Worm (Caenorhabditis elegans) whole organism, young adult: ENCODE results near the gene cbp-1.

ENCODE experiments used
- B0019.2 ChIP-seq: fragments of 200-800 bp; sonication (Bioruptor generic); conservative IDR thresholded peaks from 2 replicates; pipeline ENCODE4 v1.3.6; 2022; ENCODE audit warnings: missing genetic modification reagents, missing genetic modification characterization, missing compliant biosample characterization
- B0035.1 ChIP-seq: sonication (generic microtip); optimal IDR thresholded peaks from 2 replicates; lab custom pipeline; 2016; ENCODE audit warnings: missing genetic modification characterization, mild to moderate bottlenecking, missing compliant biosample characterization, missing genotype, missing genetic modification reagents
- B0336.3 ChIP-seq: fragments of 200-800 bp; sonication (Bioruptor generic); IDR thresholded peaks from 2 replicates; pipeline ENCODE4 v1.3.6; 2022; ENCODE audit warnings: missing genetic modification characterization, missing compliant biosample characterization
- C17E4.6 ChIP-seq: fragments of 200-800 bp; sonication (Bioruptor generic); IDR thresholded peaks from 2 replicates; pipeline ENCODE4 v1.3.6; 2022; ENCODE audit warnings: missing genetic modification reagents, missing genetic modification characterization, missing compliant biosample characterization
- D2030.7 ChIP-seq: fragments of 200-800 bp; sonication (Bioruptor generic); IDR thresholded peaks from 2 replicates; pipeline ENCODE4 v1.3.6; 2022; ENCODE audit warnings: missing genetic modification reagents, missing genetic modification characterization, missing compliant biosample characterization
- F23B12.7 ChIP-seq: sonication (generic microtip); optimal IDR thresholded peaks from 2 replicates; lab custom pipeline; 2017; ENCODE audit warnings: missing genetic modification characterization, mild to moderate bottlenecking, missing compliant biosample characterization, antibody characterized with exemption, moderate library complexity; ENCODE audit not compliant: insufficient read depth
- F49E8.2 ChIP-seq: sonication (generic microtip); optimal IDR thresholded peaks from 3 replicates; lab custom pipeline; 2017; ENCODE audit warnings: missing genetic modification characterization, mild to moderate bottlenecking, missing compliant biosample characterization, antibody characterized with exemption, moderate library complexity; ENCODE audit not compliant: insufficient read depth
- F55B11.4 ChIP-seq: sonication (generic microtip); optimal IDR thresholded peaks from 2 replicates; lab custom pipeline; 2016; ENCODE audit warnings: missing compliant biosample characterization, missing genetic modification characterization, borderline replicate concordance; ENCODE audit not compliant: insufficient read depth
- Y53F4B.3 ChIP-seq: fragments of 200-800 bp; sonication (Bioruptor generic); IDR thresholded peaks from 2 replicates; pipeline ENCODE4 v1.3.6; 2022; ENCODE audit warnings: missing genetic modification reagents, missing genetic modification characterization, missing compliant biosample characterization
- Y79H2A.3 ChIP-seq: fragments of 200-800 bp; sonication (Bioruptor generic); conservative IDR thresholded peaks from 2 replicates; pipeline ENCODE4 v1.3.6; 2022; ENCODE audit warnings: missing genetic modification reagents, missing genetic modification characterization, missing compliant biosample characterization
- Y95B8A.8 ChIP-seq: fragments of 200-800 bp; sonication (Bioruptor generic); IDR thresholded peaks from 2 replicates; pipeline ENCODE4 v1.3.6; 2022; ENCODE audit warnings: missing genetic modification reagents, missing genetic modification characterization, missing compliant biosample characterization
- akir-1 ChIP-seq: fragments of 200-800 bp; sonication (Bioruptor generic); optimal IDR thresholded peaks from 2 replicates; lab custom pipeline; 2018; ENCODE audit warnings: mild to moderate bottlenecking, missing genetic modification characterization, moderate library complexity, missing compliant biosample characterization
- aptf-3 ChIP-seq: fragments of 200-800 bp; sonication (Bioruptor generic); IDR thresholded peaks from 2 replicates; pipeline ENCODE4 v1.3.6; 2022; ENCODE audit warnings: missing genetic modification characterization, missing compliant biosample characterization
- attf-3 ChIP-seq: fragments of 200-800 bp; sonication (Bioruptor generic); conservative IDR thresholded peaks from 2 replicates; pipeline ENCODE4 v1.3.6; 2022; ENCODE audit warnings: missing genetic modification reagents, missing genetic modification characterization, missing compliant biosample characterization
- attf-6 ChIP-seq: fragments of 200-800 bp; sonication (Bioruptor generic); IDR thresholded peaks from 2 replicates; pipeline ENCODE4 v1.3.6; 2022; ENCODE audit warnings: missing genetic modification reagents, missing genetic modification characterization, missing compliant biosample characterization
- cebp-2 ChIP-seq: fragments of 200-800 bp; sonication (Bioruptor generic); IDR thresholded peaks from 2 replicates; pipeline ENCODE4 v1.3.6; 2022; ENCODE audit warnings: missing genetic modification characterization, missing compliant biosample characterization
- ceh-91 ChIP-seq: fragments of 200-800 bp; sonication (Bioruptor generic); IDR thresholded peaks from 2 replicates; pipeline ENCODE4 v1.3.6; 2022; ENCODE audit warnings: missing genetic modification reagents, missing genetic modification characterization, missing compliant biosample characterization
- dox-1 ChIP-seq: fragments of 200-800 bp; sonication (Bioruptor generic); IDR thresholded peaks from 2 replicates; pipeline ENCODE4 v1.3.6; 2022; ENCODE audit warnings: missing genetic modification reagents, missing genetic modification characterization, missing compliant biosample characterization
- efl-1 ChIP-seq: fragments of 150-350 bp; optimal IDR thresholded peaks from 2 replicates; lab custom pipeline; 2014; ENCODE audit warnings: missing biosample characterization, missing genetic modification reagents, missing genetic modification characterization
- hlh-12 ChIP-seq: sonication (generic microtip); optimal IDR thresholded peaks from 2 replicates; lab custom pipeline; 2016; ENCODE audit warnings: missing genetic modification characterization, missing compliant biosample characterization
- hmg-1.2 ChIP-seq: fragments of 200-800 bp; sonication (Bioruptor generic); IDR thresholded peaks from 2 replicates; pipeline ENCODE4 v1.3.6; 2022; ENCODE audit warnings: missing genetic modification reagents, missing genetic modification characterization, missing compliant biosample characterization
- hrde-1 ChIP-seq: sonication (generic microtip); optimal IDR thresholded peaks from 2 replicates; lab custom pipeline; 2016; ENCODE audit warnings: missing genetic modification characterization, mild to moderate bottlenecking, missing compliant biosample characterization, moderate library complexity, missing genotype, missing genetic modification reagents, borderline replicate concordance
- hsf-1 ChIP-seq: fragments of 200-800 bp; sonication (Bioruptor generic); IDR thresholded peaks from 2 replicates; pipeline ENCODE4 v1.3.6; 2022; ENCODE audit warnings: missing genetic modification reagents, missing genetic modification characterization, missing compliant biosample characterization
- let-607 ChIP-seq, 2 experiments: fragments of 200-800 bp in 1 of 2; sonication (Bioruptor generic) in 1 of 2; sonication (generic microtip) in 1 of 2; optimal IDR thresholded peaks; 2 replicates each; lab custom pipeline; 2016 to 2018; ENCODE audit warnings: mild to moderate bottlenecking in 2 of 2, missing compliant biosample characterization in 2 of 2, missing genetic modification characterization in 2 of 2, moderate library complexity in 2 of 2, missing genotype in 1 of 2
- lin-26 ChIP-seq: fragments of 200-800 bp; sonication (Bioruptor generic); IDR thresholded peaks from 2 replicates; pipeline ENCODE4 v1.3.6; 2022; ENCODE audit warnings: missing genetic modification reagents, missing genetic modification characterization, missing compliant biosample characterization
- lin-35 ChIP-seq, 3 experiments: fragments of 150-350 bp in 2 of 3; sonication (generic microtip) in 1 of 3; optimal IDR thresholded peaks; 2 replicates each; lab custom pipeline; 2014 to 2018; ENCODE audit warnings: missing biosample characterization in 3 of 3, missing genetic modification characterization in 3 of 3, missing genetic modification reagents in 3 of 3
- lin-54 ChIP-seq: fragments of 200-800 bp; sonication (Bioruptor generic); optimal IDR thresholded peaks from 2 replicates; lab custom pipeline; 2018; ENCODE audit warnings: mild to moderate bottlenecking, missing genetic modification characterization, missing compliant biosample characterization
- madf-10 ChIP-seq: sonication (generic microtip); optimal IDR thresholded peaks from 2 replicates; lab custom pipeline; 2016; ENCODE audit warnings: mild to moderate bottlenecking, missing genetic modification characterization, missing compliant biosample characterization
- madf-3 ChIP-seq: fragments of 200-800 bp; sonication (Bioruptor generic); IDR thresholded peaks from 2 replicates; pipeline ENCODE4 v1.3.6; 2022; ENCODE audit warnings: missing genetic modification reagents, missing genetic modification characterization, missing compliant biosample characterization
- madf-8 ChIP-seq: fragments of 200-800 bp; sonication (Bioruptor generic); conservative IDR thresholded peaks from 2 replicates; pipeline ENCODE4 v1.3.6; 2022; ENCODE audit warnings: missing genetic modification reagents, missing genetic modification characterization, missing compliant biosample characterization
- mxl-1 ChIP-seq: sonication (generic microtip); optimal IDR thresholded peaks from 2 replicates; lab custom pipeline; 2016; ENCODE audit warnings: missing genetic modification characterization, missing compliant biosample characterization
- nfyb-1 ChIP-seq: fragments of 200-800 bp; sonication (Bioruptor generic); IDR thresholded peaks from 2 replicates; pipeline ENCODE4 v1.3.6; 2022; ENCODE audit warnings: missing genetic modification reagents, missing genetic modification characterization, missing compliant biosample characterization
- nhr-120 ChIP-seq: fragments of 200-800 bp; sonication (Bioruptor generic); IDR thresholded peaks from 2 replicates; pipeline ENCODE4 v1.3.6; 2022; ENCODE audit warnings: missing genetic modification characterization, missing compliant biosample characterization
- nhr-80 ChIP-seq: sonication (generic microtip); optimal IDR thresholded peaks from 2 replicates; lab custom pipeline; 2016; ENCODE audit warnings: missing genetic modification characterization, missing compliant biosample characterization
- nhr-90 ChIP-seq: sonication (generic microtip); optimal IDR thresholded peaks from 2 replicates; lab custom pipeline; 2016; ENCODE audit warnings: missing genotype, mild to moderate bottlenecking, missing genetic modification characterization, missing compliant biosample characterization
- sdz-38 ChIP-seq: sonication (generic microtip); optimal IDR thresholded peaks from 2 replicates; lab custom pipeline; 2016; ENCODE audit warnings: missing genotype, missing genetic modification characterization, missing compliant biosample characterization
- snpc-1.3 ChIP-seq: sonication (generic microtip); optimal IDR thresholded peaks from 2 replicates; lab custom pipeline; 2017; ENCODE audit warnings: missing genetic modification characterization, mild to moderate bottlenecking, missing compliant biosample characterization, antibody characterized with exemption, moderate library complexity, missing genotype, missing genetic modification reagents; ENCODE audit not compliant: insufficient read depth
- snpc-3.4 ChIP-seq: sonication (generic microtip); optimal IDR thresholded peaks from 2 replicates; lab custom pipeline; 2017; ENCODE audit warnings: missing genetic modification characterization, mild to moderate bottlenecking, missing compliant biosample characterization, antibody characterized with exemption, moderate library complexity, missing genotype, missing genetic modification reagents
- snpc-4 ChIP-seq, 5 experiments: fragments of 150-350 bp in 1 of 5; sonication (generic microtip) in 4 of 5; optimal IDR thresholded peaks; 2 replicates each; lab custom pipeline; 2014 to 2018; ENCODE audit warnings: missing genetic modification characterization in 5 of 5, missing biosample characterization in 3 of 5, antibody characterized with exemption in 2 of 5, mild to moderate bottlenecking in 2 of 5, missing compliant biosample characterization in 2 of 5, missing genotype in 2 of 5, moderate library complexity in 2 of 5, missing genetic modification reagents in 1 of 5
- sptf-2 ChIP-seq: fragments of 200-800 bp; sonication (Bioruptor generic); optimal IDR thresholded peaks from 2 replicates; lab custom pipeline; 2018; ENCODE audit warnings: mild to moderate bottlenecking, missing genetic modification characterization, missing compliant biosample characterization
- tbp1 ChIP-seq: fragments of 200-800 bp; sonication (Bioruptor generic); optimal IDR thresholded peaks from 2 replicates; lab custom pipeline; 2018; ENCODE audit warnings: mild to moderate bottlenecking, missing genetic modification characterization, missing compliant biosample characterization
- tlf-1 ChIP-seq: fragments of 200-800 bp; sonication (Bioruptor generic); optimal IDR thresholded peaks from 2 replicates; lab custom pipeline; 2018; ENCODE audit warnings: mild to moderate bottlenecking, missing genetic modification characterization, missing compliant biosample characterization
- unc-62 ChIP-seq: fragments of 150-350 bp; optimal IDR thresholded peaks from 2 replicates; lab custom pipeline; 2014; ENCODE audit warnings: missing biosample characterization, missing genetic modification reagents, missing genetic modification characterization

The cbp-1 gene

ce11 chrIII:9752852-9753251 is 13.5 kb upstream of the cbp-1 start, which contains the start of gene ech-6 (continued):
- TF ChIP-seq madf-10 (tag; lab: Kevin White, UChicago) = no peak
- TF ChIP-seq hlh-12 (tag; lab: Kevin White, UChicago) = no peak
- TF ChIP-seq ceh-91 (GFP tag; lab: Robert Waterston, UW) = no peak
- TF ChIP-seq aptf-3 (GFP tag; lab: Robert Waterston, UW) = no peak
- TF ChIP-seq efl-1 (GFP tag; lab: Kevin White, UChicago) = no peak
- peak; percentile 67 for TF ChIP-seq nhr-80 (tag; lab: Kevin White, UChicago)
- TF ChIP-seq sptf-2 (GFP tag; lab: Kevin White, UChicago) = no peak
- no peak for TF ChIP-seq nhr-90 (tag; lab: Kevin White, UChicago)
- TF ChIP-seq F49E8.2 = no peak
- TF ChIP-seq let-607 (tag; optimal IDR thresholded peaks at IDR 0.05; lab: Kevin White, UChicago) = peak in 1 of 2 experiments; percentile 29
- TF ChIP-seq Y53F4B.3 (GFP tag; lab: Robert Waterston, UW) = no peak
- no peak for TF ChIP-seq snpc-4 (GFP tag; optimal IDR thresholded peaks at IDR 0.05; lab: Kevin White, UChicago)
- TF ChIP-seq snpc-4 (tag; optimal IDR thresholded peaks at IDR 0.05; lab: Kevin White, UChicago) = peak in 1 of 4 experiments; percentile 28
- TF ChIP-seq unc-62 (GFP tag; lab: Kevin White, UChicago) = no peak
- TF ChIP-seq, all 124 proteins: peak for 6

- TF ChIP-seq efl-1 (GFP tag; lab: Kevin White, UChicago) = no peak
- TF ChIP-seq attf-3 (GFP tag; lab: Robert Waterston, UW) = no peak
- TF ChIP-seq Y95B8A.8 (GFP tag; lab: Robert Waterston, UW) = no peak
- no peak for TF ChIP-seq hrde-1 (tag; lab: Kevin White, UChicago)
- TF ChIP-seq B0035.1 = no peak
- no peak for TF ChIP-seq nfyb-1 (GFP tag; lab: Robert Waterston, UW)
- no peak for TF ChIP-seq cebp-2 (GFP tag; lab: Robert Waterston, UW)
- no peak for TF ChIP-seq nhr-120 (GFP tag; lab: Robert Waterston, UW)
- no peak for TF ChIP-seq akir-1 (GFP tag; lab: Kevin White, UChicago)
- no peak for TF ChIP-seq B0019.2 (GFP tag; lab: Robert Waterston, UW)
- TF ChIP-seq nhr-90 (tag; lab: Kevin White, UChicago) = no peak
- TF ChIP-seq lin-26 = no peak
- no peak for TF ChIP-seq F23B12.7 (tag; lab: Kevin White, UChicago)
- no peak for TF ChIP-seq D2030.7 (GFP tag; lab: Robert Waterston, UW)
- TF ChIP-seq mxl-1 (tag; lab: Kevin White, UChicago) = no peak
These were observed 8.9 kb upstream of the cbp-1 start, which contains the start of gene vps-53 for ce11 chrIII:9757414-9757813. Gene vps-53, minus strand, starts transcription at chrIII:9757514.

- 0 out of 2 replicates have a peak, but pooled peaks have one; percentile 42 for TF ChIP-seq C17E4.6
- peak; percentile 8 for TF ChIP-seq tlf-1
- no peak for TF ChIP-seq attf-6 (GFP tag; lab: Robert Waterston, UW)
- TF ChIP-seq hsf-1 (GFP tag; lab: Robert Waterston, UW) = peak; percentile 94
- TF ChIP-seq ceh-91 (GFP tag; lab: Robert Waterston, UW) = peak; percentile 52; the same call in 1 of the 2 replicates
- no peak for TF ChIP-seq Y79H2A.3 (GFP tag; lab: Robert Waterston, UW)
- TF ChIP-seq Y95B8A.8 (GFP tag; lab: Robert Waterston, UW) = 0 out of 2 replicates have a peak, but pooled peaks have one; percentile 40
- peak; percentile 29 for TF ChIP-seq snpc-1.3 (tag; lab: Kevin White, UChicago)
- TF ChIP-seq lin-26 = no peak
- TF ChIP-seq hmg-1.2 = peak; percentile 17; the same call in 1 of the 2 replicates
- TF ChIP-seq aptf-3 (GFP tag; lab: Robert Waterston, UW) = no peak
- peak; percentile 94 for TF ChIP-seq efl-1 (GFP tag; lab: Kevin White, UChicago)
- no peak for TF ChIP-seq F55B11.4 (tag; lab: Kevin White, UChicago)
- TF ChIP-seq sdz-38 (tag; lab: Kevin White, UChicago) = no peak
- TF ChIP-seq lin-35 (GFP tag; optimal IDR thresholded peaks at IDR 0.05; lab: Kevin White, UChicago) = peak in 2 of 3 experiments; percentile 2 to 13
- peak; percentile 71 for TF ChIP-seq snpc-3.4 (tag; lab: Kevin White, UChicago)
- no peak for TF ChIP-seq B0336.3 (GFP tag; lab: Robert Waterston, UW)
- TF ChIP-seq madf-3 (GFP tag; lab: Robert Waterston, UW) = peak; percentile 8; the same call in 1 of the 2 replicates
- peak; percentile 88 for TF ChIP-seq madf-8
- peak; percentile 1 for TF ChIP-seq tbp1 (GFP tag; lab: Kevin White, UChicago)
- peak; percentile 41 for TF ChIP-seq dox-1 (GFP tag; lab: Robert Waterston, UW)
- peak; percentile 30 for TF ChIP-seq lin-54 (GFP tag; lab: Kevin White, UChicago)
These were observed 7.5 kb upstream of the cbp-1 start, which contains the start of gene rmd-1 for ce11 chrIII:9758848-9759247. Gene rmd-1, plus strand, starts transcription at chrIII:9759094.
